Worm (Caenorhabditis elegans) whole organism, midembryonic: Measurements from ENCODE around the gene sbds-1.

Source experiments
- T22C8.4 ChIP-seq: fragments of 200-800 bp; sonication (Bioruptor generic); IDR thresholded peaks from 2 replicates; pipeline ENCODE4 v1.3.6; 2022; ENCODE audit warnings: missing genetic modification characterization, missing compliant biosample characterization
- cog-1 ChIP-seq: sonication (generic microtip); optimal IDR thresholded peaks from 2 replicates; lab custom pipeline; 2016; ENCODE audit warnings: missing genetic modification characterization, missing compliant biosample characterization
- flt-1 ChIP-seq: fragments of 200-800 bp; sonication (Bioruptor generic); IDR thresholded peaks from 2 replicates; pipeline ENCODE4 v1.3.6; 2022; ENCODE audit warnings: missing genetic modification characterization, missing compliant biosample characterization
- klf-2 ChIP-seq: fragments of 200-800 bp; sonication (Bioruptor generic); conservative IDR thresholded peaks from 2 replicates; pipeline ENCODE4 v1.3.6; 2022; ENCODE audit warnings: missing genetic modification reagents, missing genetic modification characterization, missing compliant biosample characterization
- med-1 ChIP-seq: sonication (generic microtip); optimal IDR thresholded peaks from 2 replicates; lab custom pipeline; 2017; ENCODE audit warnings: missing genetic modification characterization, mild to moderate bottlenecking, missing compliant biosample characterization, antibody characterized with exemption, missing genetic modification reagents; ENCODE audit not compliant: insufficient read depth
- ref-1 ChIP-seq: fragments of 200-800 bp; sonication (Bioruptor generic); conservative IDR thresholded peaks from 2 replicates; pipeline ENCODE4 v1.3.6; 2022; ENCODE audit warnings: missing genetic modification reagents, missing genetic modification characterization, missing compliant biosample characterization
- tab-1 ChIP-seq: fragments of 200-800 bp; sonication (Bioruptor generic); IDR thresholded peaks from 2 replicates; pipeline ENCODE4 v1.3.6; 2022; ENCODE audit warnings: missing genetic modification characterization, missing compliant biosample characterization
- ztf-23 ChIP-seq: fragments of 200-800 bp; sonication (Bioruptor generic); IDR thresholded peaks from 2 replicates; pipeline ENCODE4 v1.3.6; 2022; ENCODE audit warnings: missing genetic modification reagents, missing genetic modification characterization, missing compliant biosample characterization
- ztf-29 ChIP-seq: fragments of 200-800 bp; sonication (Bioruptor generic); IDR thresholded peaks from 2 replicates; pipeline ENCODE4 v1.3.6; 2022; ENCODE audit warnings: missing genetic modification reagents, missing genetic modification characterization, missing compliant biosample characterization

Gene sbds-1

DNA sequence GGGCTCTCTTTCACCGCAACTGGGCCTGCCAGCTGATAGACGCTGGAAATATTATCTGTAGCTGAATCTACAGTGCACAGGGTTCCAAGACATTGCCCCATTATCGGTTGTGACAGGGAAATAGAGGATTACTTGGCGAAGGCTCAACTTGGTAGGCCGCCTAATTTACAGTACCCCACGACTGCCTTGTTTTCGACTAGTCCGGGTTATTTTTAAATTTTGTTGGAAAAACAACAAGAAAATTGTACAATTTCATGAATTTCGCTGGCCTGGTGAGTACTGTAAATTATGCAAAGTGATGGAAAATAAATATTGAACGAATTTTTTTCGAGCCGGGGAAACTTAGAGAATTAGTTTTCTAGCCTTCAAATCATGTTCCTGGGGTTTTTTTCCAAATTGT lies 2.2 kb downstream of the sbds-1 start, which contains the start of gene T19C3.7:
Gene T19C3.7 (minus strand): TSS at position 101 of the 400 bp plus-strand sequence.
- no peak for TF ChIP-seq T22C8.4 (GFP tag; lab: Robert Waterston, UW)
- TF ChIP-seq med-1 (GFP tag; lab: Kevin White, UChicago) = no peak
- TF ChIP-seq tab-1 (GFP tag; lab: Robert Waterston, UW) = no peak

DNA sequence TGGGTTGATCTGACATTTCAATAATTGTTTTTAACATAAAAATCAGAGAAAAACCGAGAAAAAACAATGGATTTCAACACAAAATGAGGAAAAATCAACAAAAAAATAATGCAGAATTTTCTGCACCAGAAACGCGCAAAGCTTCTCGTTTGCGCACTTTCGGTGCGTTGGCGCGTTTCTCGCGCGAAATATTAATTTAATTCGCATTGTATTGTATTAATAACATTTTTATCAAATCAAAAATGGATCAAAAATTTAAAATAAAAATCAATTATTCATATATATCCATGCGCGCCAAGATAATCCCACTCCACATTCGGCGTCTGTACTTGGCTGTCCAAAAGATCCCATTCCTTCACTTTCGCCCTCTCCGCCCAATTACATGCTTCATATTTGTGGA lies 3.6 kb downstream of the sbds-1 start, which contains the start of gene fem-2:
Gene fem-2 (minus strand): TSS at position 9 of the 400 bp plus-strand sequence.
- TF ChIP-seq cog-1 (tag; lab: Kevin White, UChicago) (no peak), T22C8.4 (GFP tag; lab: Robert Waterston, UW) (no peak), med-1 (GFP tag; lab: Kevin White, UChicago) (no peak)

DNA sequence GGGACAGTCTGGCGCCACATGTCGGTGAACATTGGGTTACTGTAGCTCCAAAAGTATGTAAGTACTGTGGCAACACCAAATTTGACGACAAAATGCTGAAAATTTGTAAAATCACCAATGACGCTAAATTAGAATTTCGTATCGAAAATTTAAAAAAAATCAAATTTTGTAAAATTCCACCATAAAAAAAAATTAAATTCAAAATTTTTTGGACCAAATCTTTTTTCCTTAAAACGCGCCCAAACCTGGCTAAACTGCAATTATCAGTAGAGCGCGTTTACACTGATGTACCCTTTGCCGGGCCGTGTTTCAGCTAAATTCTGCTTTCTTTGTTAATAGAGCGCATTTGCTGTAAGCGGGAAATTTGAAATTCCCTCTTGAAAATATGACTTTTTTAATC lies 6.8 kb downstream of the sbds-1 start, which contains the start of gene T19C3.6:
Gene T19C3.6 (minus strand): TSS at position 101 of the 400 bp plus-strand sequence.
- no peak for TF ChIP-seq med-1 (GFP tag; lab: Kevin White, UChicago)
- no peak for TF ChIP-seq ztf-23 (GFP tag; lab: Robert Waterston, UW)

DNA sequence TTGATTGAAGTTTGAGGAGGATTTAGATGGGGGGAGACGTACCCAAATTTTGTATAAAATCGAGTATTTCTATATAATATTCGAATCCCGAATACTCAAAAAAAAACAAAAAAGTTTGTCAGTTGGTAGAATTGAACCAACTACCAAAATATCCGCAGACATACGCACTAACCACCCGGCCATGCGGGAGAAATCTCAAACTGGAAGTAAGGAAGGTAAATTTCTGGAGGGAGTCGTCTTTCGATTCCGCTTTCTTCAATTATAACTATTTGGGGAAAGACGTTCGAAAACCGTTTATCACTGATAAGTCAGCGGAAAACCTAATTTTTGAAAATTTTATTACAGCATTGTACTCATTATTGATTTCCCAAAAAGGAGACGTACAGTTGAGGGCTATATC lies 9.3 kb downstream of the sbds-1 start:
- peak; percentile 10; the same call in 1 of the 2 replicates for TF ChIP-seq tab-1 (GFP tag; lab: Robert Waterston, UW)
- TF ChIP-seq flt-1 (GFP tag; lab: Robert Waterston, UW) = peak; percentile 73
- peak; percentile 54; the same call in 1 of the 2 replicates for TF ChIP-seq ztf-23 (GFP tag; lab: Robert Waterston, UW)
- TF ChIP-seq ref-1 (GFP tag; lab: Robert Waterston, UW) = 0 out of 2 replicates have a peak, but pooled peaks have one; percentile 16
- peak; percentile 51; the same call in 1 of the 2 replicates for TF ChIP-seq klf-2 (GFP tag; lab: Robert Waterston, UW)

DNA sequence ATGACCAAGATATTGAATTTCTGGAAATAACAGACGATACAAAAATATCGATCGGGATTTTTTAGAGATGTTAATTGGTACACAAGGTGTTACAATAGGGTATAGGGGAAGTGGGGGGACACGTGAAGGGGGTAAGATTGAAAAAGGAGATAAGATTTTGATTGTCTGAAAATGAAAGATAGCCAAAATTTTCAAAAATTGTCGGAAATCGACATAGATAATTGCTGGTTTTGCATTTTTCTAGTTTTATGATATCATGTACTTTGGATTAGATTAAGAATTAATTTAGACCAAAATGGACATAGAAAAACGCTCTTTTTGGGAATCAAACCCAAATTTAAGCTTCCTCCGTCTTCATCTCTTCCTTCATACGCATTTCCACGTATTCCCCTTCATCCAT lies 10.4 kb downstream of the sbds-1 start, which contains the start of gene T19C3.5:
Gene T19C3.5 (minus strand): TSS at position 101 of the 400 bp plus-strand sequence.
- TF ChIP-seq tab-1 (GFP tag; lab: Robert Waterston, UW) (no peak), ref-1 (GFP tag; lab: Robert Waterston, UW) (no peak)

DNA sequence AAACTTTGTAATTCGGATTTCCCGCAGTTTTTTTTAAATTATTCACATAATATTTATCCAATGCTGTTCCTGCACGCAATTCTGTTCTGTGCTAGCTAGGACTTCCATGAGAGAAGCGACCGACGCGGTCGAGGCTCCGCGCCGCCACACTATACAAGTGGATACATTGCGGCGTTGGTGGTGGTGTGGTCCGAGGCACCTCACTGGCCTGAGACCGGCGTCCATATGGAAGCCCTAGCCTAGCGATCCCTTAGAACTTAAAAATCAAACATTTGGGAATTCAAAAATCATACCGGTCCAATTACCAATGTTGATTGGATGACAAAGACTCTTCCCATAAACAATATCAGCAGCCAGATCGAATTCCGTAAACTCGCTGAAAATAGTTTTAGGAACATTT lies 12.1 kb downstream of the sbds-1 start:
- no peak for TF ChIP-seq T22C8.4 (GFP tag; lab: Robert Waterston, UW)
- no peak for TF ChIP-seq ref-1 (GFP tag; lab: Robert Waterston, UW)
- TF ChIP-seq klf-2 (GFP tag; lab: Robert Waterston, UW) = no peak
- TF ChIP-seq ztf-23 (GFP tag; lab: Robert Waterston, UW) = no peak
- no peak for TF ChIP-seq ztf-29 (GFP tag; lab: Robert Waterston, UW)

DNA sequence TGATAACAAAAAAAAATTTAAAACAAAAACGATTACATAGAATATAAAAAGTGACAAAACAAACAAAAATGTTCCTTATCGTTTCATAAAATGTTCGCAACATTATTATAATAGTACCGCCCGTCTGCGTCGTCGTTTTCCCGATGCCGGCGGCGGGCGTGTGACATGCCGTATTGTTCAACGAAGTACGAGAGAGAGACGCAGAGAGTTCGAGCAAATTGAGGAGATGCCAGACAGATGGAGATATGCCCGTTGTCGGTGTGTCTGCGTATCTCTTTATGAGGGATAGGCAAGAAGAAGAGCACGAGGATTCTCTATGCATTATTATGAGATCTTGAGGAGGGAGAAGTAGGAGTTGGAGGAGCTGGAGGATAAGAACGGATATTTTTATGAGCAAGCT lies 14.5 kb downstream of the sbds-1 start:
- TF ChIP-seq ref-1 (GFP tag; lab: Robert Waterston, UW) (no peak), flt-1 (GFP tag; lab: Robert Waterston, UW) (peak; percentile 65; the same call in 1 of the 2 replicates), med-1 (GFP tag; lab: Kevin White, UChicago) (no peak), ztf-29 (GFP tag; lab: Robert Waterston, UW) (no peak), T22C8.4 (GFP tag; lab: Robert Waterston, UW) (no peak), tab-1 (GFP tag; lab: Robert Waterston, UW) (no peak), ztf-23 (GFP tag; lab: Robert Waterston, UW) (peak; percentile 45; the same call in 1 of the 2 replicates), klf-2 (GFP tag; lab: Robert Waterston, UW) (no peak), cog-1 (tag; lab: Kevin White, UChicago) (peak; percentile 91)

DNA sequence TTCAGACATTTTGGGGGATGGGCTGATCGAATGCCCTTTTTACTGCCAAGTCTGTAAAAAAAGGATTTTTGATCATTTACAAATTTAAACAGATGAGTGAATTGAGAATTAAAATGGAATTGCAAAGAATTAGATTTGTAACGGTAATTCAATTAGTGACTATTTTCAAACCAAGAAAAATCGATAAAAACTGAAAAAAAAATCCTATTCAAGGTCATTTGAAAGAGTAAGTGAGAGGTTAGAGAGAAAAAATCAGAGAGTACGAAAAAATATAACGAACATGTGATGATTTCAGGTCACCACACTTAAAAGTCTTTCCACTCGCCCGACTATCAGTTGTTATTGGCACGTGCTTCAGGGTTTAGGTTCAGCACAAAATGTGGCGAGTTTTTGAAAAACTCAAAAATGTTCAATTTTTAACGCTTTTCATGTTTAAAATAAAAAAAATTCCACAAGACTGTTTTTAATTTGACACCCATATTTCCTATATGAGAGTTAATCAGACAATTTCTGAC lies 18.0 kb downstream of the sbds-1 start, which contains the start of gene T19C3.4:
Gene T19C3.4 (minus strand): TSS at position 51 of the 515 bp plus-strand sequence.
- no peak for TF ChIP-seq ztf-29 (GFP tag; lab: Robert Waterston, UW)
- no peak for TF ChIP-seq ztf-23 (GFP tag; lab: Robert Waterston, UW)
- no peak for TF ChIP-seq ref-1 (GFP tag; lab: Robert Waterston, UW)
- TF ChIP-seq cog-1 (tag; lab: Kevin White, UChicago) = no peak
- TF ChIP-seq med-1 (GFP tag; lab: Kevin White, UChicago) = no peak
- TF ChIP-seq T22C8.4 (GFP tag; lab: Robert Waterston, UW) = no peak
- no peak for TF ChIP-seq klf-2 (GFP tag; lab: Robert Waterston, UW)

DNA sequence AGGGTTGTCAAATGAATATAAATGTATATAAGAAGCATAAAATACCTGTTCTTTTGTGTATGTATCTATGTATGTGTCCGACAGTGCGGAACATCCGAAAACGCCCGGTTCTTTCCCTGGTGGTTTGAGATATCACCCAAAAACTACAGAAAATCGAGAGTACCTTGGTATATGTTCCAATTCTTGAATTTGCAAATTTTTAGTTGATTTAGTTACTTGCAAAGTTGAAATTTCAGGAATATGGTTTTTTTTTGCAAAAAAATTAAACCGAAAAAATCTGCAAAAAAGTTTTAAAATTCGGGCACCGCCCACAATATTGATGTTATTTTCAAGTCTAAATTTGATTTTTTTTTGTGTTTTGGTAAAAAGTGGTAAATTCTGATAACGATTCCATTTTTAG lies 20.8 kb downstream of the sbds-1 start, which contains the start of gene T19C3.2:
Gene T19C3.2 (minus strand): TSS at position 101 of the 400 bp plus-strand sequence.
- TF ChIP-seq flt-1 (GFP tag; lab: Robert Waterston, UW) = no peak

DNA sequence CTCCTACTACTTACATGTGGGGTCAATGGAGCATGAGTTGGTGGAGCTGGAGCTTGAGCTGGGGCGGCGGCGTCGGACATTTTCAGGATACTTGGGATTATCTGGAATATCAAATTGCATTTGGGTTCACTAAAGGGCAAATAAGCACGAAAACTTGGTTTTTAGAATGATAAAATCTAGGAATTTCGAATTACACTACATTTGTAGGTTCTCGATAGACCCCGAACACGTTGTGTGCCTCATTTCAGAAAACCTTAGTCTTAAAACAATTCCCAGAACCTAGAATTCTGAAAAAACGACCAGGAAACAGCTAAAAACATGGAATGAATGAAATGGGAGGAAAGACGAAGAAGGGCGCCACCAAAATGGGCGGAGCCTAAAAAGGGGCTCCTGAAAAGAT lies 23.8 kb downstream of the sbds-1 start, which contains the start of gene T19C3.3:
Gene T19C3.3 (minus strand): TSS at position 101 of the 400 bp plus-strand sequence.
- TF ChIP-seq cog-1 (tag; lab: Kevin White, UChicago) (no peak), med-1 (GFP tag; lab: Kevin White, UChicago) (no peak), ref-1 (GFP tag; lab: Robert Waterston, UW) (no peak), flt-1 (GFP tag; lab: Robert Waterston, UW) (no peak)

DNA sequence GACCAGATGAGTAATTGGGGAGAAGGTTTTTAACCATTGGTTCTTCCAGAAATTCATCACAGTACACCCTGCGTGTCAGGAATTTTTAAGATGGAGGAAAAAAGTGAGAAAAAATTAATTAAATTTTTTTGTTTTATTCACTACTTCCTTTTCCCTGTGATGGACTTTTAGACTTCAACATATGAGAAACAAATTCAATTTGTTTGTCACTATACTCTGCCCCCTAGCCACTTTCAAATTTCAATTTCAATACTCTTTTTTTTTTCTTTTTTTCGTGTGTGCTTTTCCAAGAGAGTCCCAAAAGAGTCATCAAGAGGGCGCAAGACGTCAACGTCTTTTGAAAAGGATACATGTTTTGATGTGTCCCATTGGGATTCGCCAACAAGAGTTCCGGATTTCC lies 25.5 kb downstream of the sbds-1 start:
- TF ChIP-seq flt-1 (GFP tag; lab: Robert Waterston, UW) (no peak), klf-2 (GFP tag; lab: Robert Waterston, UW) (no peak), ref-1 (GFP tag; lab: Robert Waterston, UW) (no peak), tab-1 (GFP tag; lab: Robert Waterston, UW) (no peak), T22C8.4 (GFP tag; lab: Robert Waterston, UW) (no peak), cog-1 (tag; lab: Kevin White, UChicago) (no peak), med-1 (GFP tag; lab: Kevin White, UChicago) (no peak), ztf-23 (GFP tag; lab: Robert Waterston, UW) (no peak), ztf-29 (GFP tag; lab: Robert Waterston, UW) (no peak)
